Worm (Caenorhabditis elegans) whole organism, late embryonic: ENCODE results near the gene gck-4.

ENCODE experiments used
- C08G9.2 ChIP-seq: sonication (generic microtip); optimal IDR thresholded peaks from 2 replicates; lab custom pipeline; 2016; ENCODE audit warnings: mild to moderate bottlenecking, missing genetic modification characterization, moderate library complexity, missing compliant biosample characterization
- C38D4.7 ChIP-seq: fragments of 200-800 bp; sonication (Bioruptor generic); optimal IDR thresholded peaks from 2 replicates; lab custom pipeline; 2018; ENCODE audit warnings: mild to moderate bottlenecking, missing genetic modification characterization, moderate library complexity, missing compliant biosample characterization
- F13H6.1 ChIP-seq: sonication (generic microtip); optimal IDR thresholded peaks from 2 replicates; lab custom pipeline; 2016; ENCODE audit warnings: missing genetic modification characterization, missing compliant biosample characterization
- K09A11.1 ChIP-seq: sonication (generic microtip); optimal IDR thresholded peaks from 2 replicates; lab custom pipeline; 2017; ENCODE audit warnings: antibody characterized with exemption, mild to moderate bottlenecking, missing genetic modification characterization, missing compliant biosample characterization; ENCODE audit not compliant: insufficient read depth
- T23F11.4 ChIP-seq: fragments of 200-800 bp; sonication (Bioruptor generic); optimal IDR thresholded peaks from 2 replicates; lab custom pipeline; 2018; ENCODE audit warnings: mild to moderate bottlenecking, missing genetic modification characterization, missing compliant biosample characterization
- Y22D7AL.16 ChIP-seq: sonication (generic microtip); optimal IDR thresholded peaks from 2 replicates; lab custom pipeline; 2016; ENCODE audit warnings: missing genetic modification characterization, missing compliant biosample characterization
- ahr-1 ChIP-seq: sonication (generic microtip); optimal IDR thresholded peaks from 2 replicates; lab custom pipeline; 2016; ENCODE audit warnings: missing genetic modification characterization, missing compliant biosample characterization
- ceh-14 ChIP-seq: sonication (generic microtip); optimal IDR thresholded peaks from 2 replicates; lab custom pipeline; 2016; ENCODE audit warnings: missing genotype, missing genetic modification characterization, missing compliant biosample characterization
- ceh-18 ChIP-seq: sonication (generic microtip); optimal IDR thresholded peaks from 2 replicates; lab custom pipeline; 2016; ENCODE audit warnings: missing genetic modification characterization, missing compliant biosample characterization
- ceh-2 ChIP-seq: sonication (generic microtip); optimal IDR thresholded peaks from 2 replicates; lab custom pipeline; 2016; ENCODE audit warnings: missing genotype, missing genetic modification characterization, missing compliant biosample characterization
- ceh-22 ChIP-seq: sonication (generic microtip); optimal IDR thresholded peaks from 2 replicates; lab custom pipeline; 2017; ENCODE audit warnings: missing biosample characterization, missing genetic modification characterization
- ceh-24 ChIP-seq: sonication (generic microtip); optimal IDR thresholded peaks from 2 replicates; lab custom pipeline; 2016; ENCODE audit warnings: mild to moderate bottlenecking, missing genetic modification characterization, missing compliant biosample characterization
- ceh-30 ChIP-seq: fragments of 150-350 bp; optimal IDR thresholded peaks from 2 replicates; lab custom pipeline; 2014; ENCODE audit warnings: missing biosample characterization, missing genetic modification characterization
- ceh-31 ChIP-seq: sonication (generic microtip); optimal IDR thresholded peaks from 2 replicates; lab custom pipeline; 2016; ENCODE audit warnings: missing genetic modification characterization, missing compliant biosample characterization
- ceh-34 ChIP-seq: sonication (generic microtip); optimal IDR thresholded peaks from 2 replicates; lab custom pipeline; 2016; ENCODE audit warnings: mild to moderate bottlenecking, missing genetic modification characterization, missing compliant biosample characterization
- ceh-45 ChIP-seq: fragments of 200-800 bp; sonication (Bioruptor generic); IDR thresholded peaks from 2 replicates; pipeline ENCODE4 v1.3.6; 2022; ENCODE audit warnings: missing genetic modification reagents, missing genetic modification characterization, missing compliant biosample characterization
- ceh-48 ChIP-seq: sonication (generic microtip); optimal IDR thresholded peaks from 2 replicates; lab custom pipeline; 2016; ENCODE audit warnings: missing genetic modification characterization, inconsistent platforms, missing compliant biosample characterization
- ceh-6 ChIP-seq: fragments of 200-800 bp; sonication (Bioruptor generic); optimal IDR thresholded peaks from 2 replicates; lab custom pipeline; 2018; ENCODE audit warnings: mild to moderate bottlenecking, missing genetic modification characterization, missing compliant biosample characterization
- ceh-9 ChIP-seq: sonication (generic microtip); optimal IDR thresholded peaks from 2 replicates; lab custom pipeline; 2016; ENCODE audit warnings: mild to moderate bottlenecking, missing genetic modification characterization, inconsistent platforms, missing compliant biosample characterization
- che-1 ChIP-seq: sonication (generic microtip); optimal IDR thresholded peaks from 2 replicates; lab custom pipeline; 2016; ENCODE audit warnings: mild to moderate bottlenecking, missing genetic modification characterization, missing compliant biosample characterization
- dmd-4 ChIP-seq: sonication (generic microtip); optimal IDR thresholded peaks from 2 replicates; lab custom pipeline; 2016; ENCODE audit warnings: borderline replicate concordance, missing genetic modification characterization, missing compliant biosample characterization
- elt-4 ChIP-seq: sonication (generic microtip); optimal IDR thresholded peaks from 2 replicates; lab custom pipeline; 2016; ENCODE audit warnings: missing genetic modification characterization, missing compliant biosample characterization
- ets-4 ChIP-seq: sonication (generic microtip); optimal IDR thresholded peaks from 2 replicates; lab custom pipeline; 2016; ENCODE audit warnings: missing genetic modification characterization, missing compliant biosample characterization
- fax-1 ChIP-seq: sonication (generic microtip); optimal IDR thresholded peaks from 2 replicates; lab custom pipeline; 2016; ENCODE audit warnings: missing genotype, missing genetic modification characterization, missing compliant biosample characterization
- fkh-10 ChIP-seq: fragments of 150-350 bp; optimal IDR thresholded peaks from 2 replicates; lab custom pipeline; 2014; ENCODE audit warnings: missing biosample characterization, missing genetic modification reagents, missing genetic modification characterization
- hlh-15 ChIP-seq: sonication (generic microtip); optimal IDR thresholded peaks from 2 replicates; lab custom pipeline; 2016; ENCODE audit warnings: missing genetic modification characterization, missing compliant biosample characterization
- hlh-30 ChIP-seq: sonication (generic microtip); optimal IDR thresholded peaks from 2 replicates; lab custom pipeline; 2017; ENCODE audit warnings: antibody characterized with exemption, missing genetic modification characterization, missing compliant biosample characterization; ENCODE audit not compliant: insufficient read depth
- hlh-6 ChIP-seq: sonication (generic microtip); optimal IDR thresholded peaks from 2 replicates; lab custom pipeline; 2016; ENCODE audit warnings: missing genotype, missing genetic modification characterization, missing compliant biosample characterization
- hlh-8 ChIP-seq: sonication (generic microtip); optimal IDR thresholded peaks from 2 replicates; lab custom pipeline; 2016; ENCODE audit warnings: missing genotype, missing genetic modification characterization, missing compliant biosample characterization
- lim-6 ChIP-seq: sonication (generic microtip); optimal IDR thresholded peaks from 2 replicates; lab custom pipeline; 2016; ENCODE audit warnings: missing genetic modification characterization, missing compliant biosample characterization
- madf-2 ChIP-seq: sonication (generic microtip); optimal IDR thresholded peaks from 2 replicates; lab custom pipeline; 2017; ENCODE audit warnings: missing genetic modification characterization, missing compliant biosample characterization
- mec-3 ChIP-seq: sonication (generic microtip); optimal IDR thresholded peaks from 2 replicates; lab custom pipeline; 2016; ENCODE audit warnings: borderline replicate concordance, missing genetic modification characterization, missing compliant biosample characterization
- nfya-1 ChIP-seq: sonication (generic microtip); optimal IDR thresholded peaks from 2 replicates; lab custom pipeline; 2017; ENCODE audit warnings: missing genetic modification characterization, mild to moderate bottlenecking, missing compliant biosample characterization, antibody characterized with exemption, moderate library complexity
- nhr-11 ChIP-seq: fragments of 150-350 bp; optimal IDR thresholded peaks from 2 replicates; lab custom pipeline; 2014; ENCODE audit warnings: missing biosample characterization, missing genetic modification characterization
- nhr-232 ChIP-seq: sonication (generic microtip); optimal IDR thresholded peaks from 2 replicates; lab custom pipeline; 2016; ENCODE audit warnings: missing genetic modification characterization, missing compliant biosample characterization
- npax-4 ChIP-seq: sonication (generic microtip); optimal IDR thresholded peaks from 2 replicates; lab custom pipeline; 2016; ENCODE audit warnings: missing genetic modification characterization, missing compliant biosample characterization
- odd-2 ChIP-seq: sonication (generic microtip); optimal IDR thresholded peaks from 2 replicates; lab custom pipeline; 2017; ENCODE audit warnings: antibody characterized with exemption, mild to moderate bottlenecking, missing genetic modification characterization, missing compliant biosample characterization
- pag-3 ChIP-seq: sonication (generic microtip); optimal IDR thresholded peaks from 2 replicates; lab custom pipeline; 2016; ENCODE audit warnings: missing compliant biosample characterization, missing genetic modification characterization, borderline replicate concordance
- pat-9 ChIP-seq: fragments of 200-800 bp; sonication (Bioruptor generic); optimal IDR thresholded peaks from 2 replicates; lab custom pipeline; 2018; ENCODE audit warnings: mild to moderate bottlenecking, missing genetic modification characterization, moderate library complexity, missing compliant biosample characterization
- pha-4 ChIP-seq: fragments of 150-350 bp; optimal IDR thresholded peaks from 2 replicates; lab custom pipeline; 2018; ENCODE audit warnings: missing biosample characterization, missing genetic modification reagents, missing genetic modification characterization
- pros-1 ChIP-seq: fragments of 150-350 bp; optimal IDR thresholded peaks from 2 replicates; lab custom pipeline; 2014; ENCODE audit warnings: missing biosample characterization, missing genetic modification reagents, missing genetic modification characterization
- ref-2 ChIP-seq: sonication (generic microtip); optimal IDR thresholded peaks from 2 replicates; lab custom pipeline; 2016; ENCODE audit warnings: missing genetic modification characterization, missing compliant biosample characterization
- sdc-2 ChIP-seq: sonication (generic microtip); optimal IDR thresholded peaks from 2 replicates; lab custom pipeline; 2016; ENCODE audit warnings: missing genotype, missing genetic modification characterization, missing compliant biosample characterization
- sox-2 ChIP-seq: fragments of 200-800 bp; sonication (Bioruptor generic); IDR thresholded peaks from 2 replicates; pipeline ENCODE4 v1.3.6; 2022; ENCODE audit warnings: missing genetic modification reagents, missing genetic modification characterization, missing compliant biosample characterization
- sox-4 ChIP-seq: sonication (generic microtip); optimal IDR thresholded peaks from 2 replicates; lab custom pipeline; 2017; ENCODE audit warnings: mild to moderate bottlenecking, missing genetic modification characterization, inconsistent platforms, missing compliant biosample characterization
- syd-9 ChIP-seq: sonication (generic microtip); optimal IDR thresholded peaks from 2 replicates; lab custom pipeline; 2016; ENCODE audit warnings: mild to moderate bottlenecking, missing genetic modification characterization, moderate library complexity, missing compliant biosample characterization
- tbx-2 ChIP-seq: sonication (generic microtip); optimal IDR thresholded peaks from 2 replicates; lab custom pipeline; 2016; ENCODE audit warnings: missing genetic modification characterization, missing compliant biosample characterization
- tbx-7 ChIP-seq: sonication (generic microtip); optimal IDR thresholded peaks from 2 replicates; lab custom pipeline; 2016; ENCODE audit warnings: missing genotype, missing genetic modification characterization, missing compliant biosample characterization
- unc-3 ChIP-seq, 2 experiments: fragments of 200-800 bp in 1 of 2; sonication (Bioruptor generic) in 1 of 2; sonication (generic microtip) in 1 of 2; conservative IDR thresholded peaks in 1 of 2; optimal IDR thresholded peaks in 1 of 2; 2 replicates each; pipeline versions ENCODE4 v1.3.6 to Lab custom; 2016 to 2022; ENCODE audit warnings: missing compliant biosample characterization in 2 of 2, missing genetic modification characterization in 2 of 2, missing genetic modification reagents in 1 of 2
- unc-42 ChIP-seq: sonication (generic microtip); optimal IDR thresholded peaks from 2 replicates; lab custom pipeline; 2016; ENCODE audit warnings: missing genotype, missing genetic modification characterization, missing compliant biosample characterization
- unc-55 ChIP-seq: sonication (generic microtip); optimal IDR thresholded peaks from 2 replicates; lab custom pipeline; 2017; ENCODE audit warnings: missing biosample characterization, missing genetic modification reagents, missing genetic modification characterization
- unc-86 ChIP-seq: sonication (generic microtip); optimal IDR thresholded peaks from 2 replicates; lab custom pipeline; 2016; ENCODE audit warnings: missing genetic modification characterization, missing compliant biosample characterization
- ztf-16 ChIP-seq: sonication (generic microtip); optimal IDR thresholded peaks from 2 replicates; lab custom pipeline; 2017; ENCODE audit warnings: missing genetic modification characterization, missing compliant biosample characterization

Gene gck-4

DNA sequence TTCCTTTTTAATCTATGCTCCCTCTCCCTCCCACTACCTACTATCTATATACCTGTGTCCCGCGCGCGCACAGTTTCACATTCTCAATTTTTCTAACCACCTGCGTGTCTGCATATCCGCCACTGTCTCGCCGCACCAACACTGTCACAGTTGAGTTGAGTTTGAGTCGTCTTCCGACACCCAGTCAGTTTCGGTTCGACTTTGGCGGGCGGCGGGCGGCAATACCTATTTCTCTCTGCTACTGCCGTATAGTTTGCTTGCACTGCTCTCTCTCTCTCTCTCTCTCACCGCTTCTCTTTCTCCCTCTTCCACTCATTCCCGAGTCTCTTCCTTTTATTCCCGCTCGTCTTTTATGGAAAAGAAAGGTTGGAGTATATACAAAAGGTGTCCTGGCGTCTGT is 1.5 kb upstream of the gck-4 start:
- TF ChIP-seq nfya-1 (tag; lab: Kevin White, UChicago) (peak; percentile 38), tbx-2 (peak; percentile 42), mec-3 (tag; lab: Kevin White, UChicago) (no peak), pha-4 (tag; lab: Kevin White, UChicago) (no peak), ceh-45 (GFP tag; lab: Robert Waterston, UW) (no peak), npax-4 (tag; lab: Kevin White, UChicago) (no peak), unc-55 (GFP tag; lab: Kevin White, UChicago) (no peak), ceh-6 (GFP tag; lab: Kevin White, UChicago) (no peak), C08G9.2 (tag; lab: Kevin White, UChicago) (peak; percentile 23), F13H6.1 (tag; lab: Kevin White, UChicago) (no peak), ceh-48 (tag; lab: Kevin White, UChicago) (no peak), unc-86 (tag; lab: Kevin White, UChicago) (no peak), hlh-8 (tag; lab: Kevin White, UChicago) (no peak), unc-3 (GFP tag; conservative IDR thresholded peaks at IDR 0.05; lab: Robert Waterston, UW) (no peak), unc-3 (tag; optimal IDR thresholded peaks at IDR 0.05; lab: Kevin White, UChicago) (no peak), hlh-30 (tag; lab: Kevin White, UChicago) (peak; percentile 25), ceh-31 (tag; lab: Kevin White, UChicago) (peak; percentile 53), ref-2 (tag; lab: Kevin White, UChicago) (peak; percentile 56), sox-4 (tag; lab: Kevin White, UChicago) (no peak), pag-3 (tag; lab: Kevin White, UChicago) (no peak), syd-9 (tag; lab: Kevin White, UChicago) (no peak), ceh-14 (tag; lab: Kevin White, UChicago) (no peak), hlh-15 (tag; lab: Kevin White, UChicago) (no peak), madf-2 (tag; lab: Kevin White, UChicago) (no peak), odd-2 (tag; lab: Kevin White, UChicago) (no peak), K09A11.1 (tag; lab: Kevin White, UChicago) (no peak), sdc-2 (tag; lab: Kevin White, UChicago) (peak; percentile 41), unc-42 (tag; lab: Kevin White, UChicago) (no peak), hlh-6 (no peak), lim-6 (no peak), fkh-10 (GFP tag; lab: Kevin White, UChicago) (no peak), pros-1 (tag; lab: Kevin White, UChicago) (peak; percentile 33), ceh-30 (no peak), ets-4 (tag; lab: Kevin White, UChicago) (no peak), che-1 (tag; lab: Kevin White, UChicago) (no peak), ahr-1 (tag; lab: Kevin White, UChicago) (no peak), T23F11.4 (peak; percentile 46), ceh-22 (tag; lab: Kevin White, UChicago) (no peak), ceh-9 (tag; lab: Kevin White, UChicago) (no peak), ceh-2 (peak; percentile 6), nhr-11 (tag; lab: Kevin White, UChicago) (no peak), dmd-4 (tag; lab: Kevin White, UChicago) (no peak), sox-2 (GFP tag; lab: Robert Waterston, UW) (no peak), ceh-24 (tag; lab: Kevin White, UChicago) (no peak), elt-4 (tag; lab: Kevin White, UChicago) (no peak), ceh-18 (tag; lab: Kevin White, UChicago) (peak; percentile 43), C38D4.7 (GFP tag; lab: Kevin White, UChicago) (no peak), ceh-34 (peak; percentile 23), nhr-232 (tag; lab: Kevin White, UChicago) (no peak), pat-9 (tag; lab: Kevin White, UChicago) (no peak), ztf-16 (tag; lab: Kevin White, UChicago) (peak; percentile 50), fax-1 (tag; lab: Kevin White, UChicago) (peak; percentile 17), tbx-7 (no peak), Y22D7AL.16 (tag; lab: Kevin White, UChicago) (no peak)
